Worm (Caenorhabditis elegans) whole organism, L4 larva: ENCODE measurements around the gene srd-25.

Experiments
- F49E8.2 ChIP-seq: sonication (generic microtip); optimal IDR thresholded peaks from 2 replicates; lab custom pipeline; 2016; ENCODE audit warnings: missing compliant biosample characterization, mild to moderate bottlenecking, missing genetic modification characterization, borderline replicate concordance
- aly-2 ChIP-seq: sonication (generic microtip); optimal IDR thresholded peaks from 2 replicates; lab custom pipeline; 2018; ENCODE audit warnings: missing biosample characterization, missing genetic modification characterization
- ceh-32 ChIP-seq: sonication (generic microtip); optimal IDR thresholded peaks from 2 replicates; lab custom pipeline; 2016; ENCODE audit warnings: mild to moderate bottlenecking, missing genetic modification characterization, missing compliant biosample characterization; ENCODE audit not compliant: poor library complexity
- egl-43 ChIP-seq: fragments of 200-800 bp; sonication (Bioruptor generic); IDR thresholded peaks from 2 replicates; pipeline ENCODE4 v1.3.6; 2022; ENCODE audit warnings: missing genetic modification reagents, missing genetic modification characterization, missing compliant biosample characterization
- lin-15B ChIP-seq: fragments of 150-350 bp; sonication (generic microtip); optimal IDR thresholded peaks from 3 replicates; lab custom pipeline; 2014; ENCODE audit warnings: missing biosample characterization, missing genetic modification characterization
- lsy-2 ChIP-seq, 2 experiments: fragments of 150-350 bp in 1 of 2; sonication (generic microtip) in 1 of 2; optimal IDR thresholded peaks; 2 replicates each; lab custom pipeline; 2014 to 2017; ENCODE audit warnings: missing biosample characterization in 2 of 2, missing genetic modification characterization in 2 of 2
- mdl-1 ChIP-seq, 2 experiments: fragments of 150-350 bp in 1 of 2; sonication (generic microtip) in 1 of 2; optimal IDR thresholded peaks; 2 replicates each; lab custom pipeline; 2014 to 2017; ENCODE audit warnings: missing biosample characterization in 2 of 2, missing genetic modification characterization in 2 of 2

ce11 chrV:7626550-7626949 lies 5.3 kb upstream of the srd-25 start, which contains the start of gene F07C4.6:
- TF ChIP-seq F49E8.2 (tag; lab: Kevin White, UChicago): no peak
- no peak for TF ChIP-seq lsy-2 (tag; optimal IDR thresholded peaks at IDR 0.05; lab: Kevin White, UChicago)
- no peak for TF ChIP-seq lin-15B (tag; lab: Kevin White, UChicago)
- TF ChIP-seq egl-43 (GFP tag; lab: Robert Waterston, UW): no peak
- TF ChIP-seq aly-2 (tag; lab: Kevin White, UChicago): no peak
- no peak for TF ChIP-seq ceh-32 (tag; lab: Kevin White, UChicago)
- no peak for TF ChIP-seq mdl-1 (tag; optimal IDR thresholded peaks at IDR 0.05; lab: Kevin White, UChicago)
